Fruit fly (Drosophila melanogaster) whole organism, embryonic: ENCODE results near the gene Paf-AHalpha.

Experiments
- Antp ChIP-seq: fragments of 200-800 bp; sonication (Bioruptor generic); optimal IDR thresholded peaks from 3 replicates; lab custom pipeline; 2016; ENCODE audit warnings: missing biosample characterization, missing genetic modification characterization
- Bgb ChIP-seq: fragments of 200-800 bp; sonication (Bioruptor generic); IDR thresholded peaks from 2 replicates; pipeline ENCODE4 v1.3.6; 2022; ENCODE audit warnings: missing biosample characterization, missing genetic modification characterization; ENCODE audit not compliant: partially characterized antibody
- CG10147 ChIP-seq: fragments of 200-800 bp; sonication (Bioruptor generic); optimal IDR thresholded peaks from 2 replicates; lab custom pipeline; 2019; ENCODE audit warnings: missing biosample characterization, mild to moderate bottlenecking, missing genetic modification characterization, moderate library complexity
- CG12104 ChIP-seq: fragments of 200-800 bp; sonication (Bioruptor generic); optimal IDR thresholded peaks from 3 replicates; lab custom pipeline; 2016; ENCODE audit warnings: missing biosample characterization, missing genetic modification characterization
- CG13894 ChIP-seq: fragments of 200-800 bp; sonication (Bioruptor generic); optimal IDR thresholded peaks from 3 replicates; lab custom pipeline; 2018; ENCODE audit warnings: missing biosample characterization, mild to moderate bottlenecking, missing genetic modification characterization, moderate library complexity
- CG14050 ChIP-seq: fragments of 200-800 bp; sonication (Bioruptor generic); IDR thresholded peaks from 3 replicates; pipeline ENCODE4 v1.3.6; 2022; ENCODE audit warnings: missing biosample characterization, missing genetic modification characterization
- CG14965 ChIP-seq: fragments of 200-800 bp; sonication (Bioruptor generic); optimal IDR thresholded peaks from 2 replicates; lab custom pipeline; 2016; ENCODE audit warnings: missing biosample characterization, missing genetic modification characterization, borderline replicate concordance
- CG17568 ChIP-seq: fragments of 200-800 bp; sonication (Bioruptor generic); optimal IDR thresholded peaks from 2 replicates; lab custom pipeline; 2018; ENCODE audit warnings: missing biosample characterization, mild to moderate bottlenecking, missing genetic modification characterization, moderate library complexity
- CG17612 ChIP-seq: fragments of 200-800 bp; sonication (Bioruptor generic); IDR thresholded peaks from 2 replicates; pipeline ENCODE4 v1.3.6; 2022; ENCODE audit warnings: missing biosample characterization, missing genetic modification characterization
- CG18619 ChIP-seq: fragments of 200-800 bp; sonication (Bioruptor generic); optimal IDR thresholded peaks from 3 replicates; lab custom pipeline; 2017; ENCODE audit warnings: missing biosample characterization, mild to moderate bottlenecking, missing genetic modification characterization
- CG30403 ChIP-seq: fragments of 200-800 bp; sonication (Bioruptor generic); optimal IDR thresholded peaks from 3 replicates; lab custom pipeline; 2016; ENCODE audit warnings: missing biosample characterization, missing genetic modification characterization
- CG30431 ChIP-seq: fragments of 200-800 bp; sonication (Bioruptor generic); optimal IDR thresholded peaks from 2 replicates; lab custom pipeline; 2017; ENCODE audit warnings: missing biosample characterization, missing genetic modification characterization
- CG31388 ChIP-seq: fragments of 200-800 bp; sonication (Bioruptor generic); optimal IDR thresholded peaks from 2 replicates; lab custom pipeline; 2016; ENCODE audit warnings: missing biosample characterization, missing genetic modification characterization
- CG3163 ChIP-seq: fragments of 200-800 bp; sonication (Bioruptor generic); optimal IDR thresholded peaks from 3 replicates; lab custom pipeline; 2016; ENCODE audit warnings: missing biosample characterization, missing genetic modification characterization
- CG34422 ChIP-seq: fragments of 200-800 bp; sonication (Bioruptor generic); IDR thresholded peaks from 3 replicates; pipeline ENCODE4 v1.3.6; 2022; ENCODE audit warnings: missing biosample characterization, missing genetic modification characterization
- CG3847 ChIP-seq: fragments of 200-800 bp; sonication (Bioruptor generic); IDR thresholded peaks from 2 replicates; pipeline ENCODE4 v1.3.6; 2022; ENCODE audit warnings: missing biosample characterization, missing genetic modification characterization
- CG4424 ChIP-seq: fragments of 200-800 bp; sonication (Bioruptor generic); optimal IDR thresholded peaks from 3 replicates; lab custom pipeline; 2016; ENCODE audit warnings: missing biosample characterization, missing genetic modification characterization
- CG7928 ChIP-seq: fragments of 200-800 bp; sonication (Bioruptor generic); optimal IDR thresholded peaks from 2 replicates; lab custom pipeline; 2017; ENCODE audit warnings: missing biosample characterization, mild to moderate bottlenecking, missing genetic modification characterization
- CG8089 ChIP-seq: fragments of 200-800 bp; sonication (Bioruptor generic); optimal IDR thresholded peaks from 3 replicates; lab custom pipeline; 2016; ENCODE audit warnings: missing biosample characterization, missing genetic modification characterization
- CG9215 ChIP-seq: fragments of 200-800 bp; sonication (Bioruptor generic); IDR thresholded peaks from 2 replicates; pipeline ENCODE4 v1.3.6; 2022; ENCODE audit warnings: missing biosample characterization, missing genetic modification characterization
- CTCF ChIP-seq: fragments of 200-800 bp; sonication (Bioruptor generic); optimal IDR thresholded peaks from 2 replicates; lab custom pipeline; 2017; ENCODE audit warnings: missing biosample characterization, mild to moderate bottlenecking, missing genetic modification characterization, moderate library complexity
- D19A ChIP-seq: fragments of 200-800 bp; optimal IDR thresholded peaks from 3 replicates; lab custom pipeline; 2019; ENCODE audit warnings: missing biosample characterization, mild to moderate bottlenecking, missing genetic modification characterization, moderate library complexity
- Dad ChIP-seq: fragments of 200-800 bp; sonication (Bioruptor generic); optimal IDR thresholded peaks from 3 replicates; lab custom pipeline; 2016; ENCODE audit warnings: missing biosample characterization, missing genetic modification characterization
- HmgD ChIP-seq: fragments of 200-800 bp; sonication (Bioruptor generic); optimal IDR thresholded peaks from 3 replicates; lab custom pipeline; 2016; ENCODE audit warnings: missing biosample characterization, missing genetic modification characterization
- Hr3 ChIP-seq: fragments of 200-800 bp; sonication (Bioruptor generic); optimal IDR thresholded peaks from 3 replicates; lab custom pipeline; 2016; ENCODE audit warnings: missing biosample characterization, missing genetic modification characterization
- Hr39 ChIP-seq: fragments of >200 bp; optimal IDR thresholded peaks from 2 replicates; lab custom pipeline; 2017
- Pdp1 ChIP-seq, 2 experiments: fragments of 200-800 bp; sonication (Bioruptor generic); optimal IDR thresholded peaks; 3 replicates each; lab custom pipeline; 2016; ENCODE audit warnings: missing biosample characterization in 2 of 2, missing genetic modification characterization in 2 of 2, mild to moderate bottlenecking in 1 of 2, moderate library complexity in 1 of 2
- Rfx ChIP-seq: fragments of 200-800 bp; sonication (Bioruptor generic); IDR thresholded peaks from 2 replicates; pipeline ENCODE4 v1.3.6; 2022; ENCODE audit warnings: missing biosample characterization, missing genetic modification characterization
- Spps ChIP-seq: fragments of 200-800 bp; sonication (Bioruptor generic); optimal IDR thresholded peaks from 2 replicates; lab custom pipeline; 2018; ENCODE audit warnings: missing biosample characterization, mild to moderate bottlenecking, missing genetic modification characterization
- Sry-δ ChIP-seq: fragments of 200-800 bp; sonication (Bioruptor generic); optimal IDR thresholded peaks from 2 replicates; lab custom pipeline; 2016; ENCODE audit warnings: missing biosample characterization, missing genetic modification characterization
- bab2 ChIP-seq: fragments of 200-800 bp; sonication (Bioruptor generic); optimal IDR thresholded peaks from 2 replicates; lab custom pipeline; 2016; ENCODE audit warnings: missing biosample characterization, missing genetic modification characterization
- chinmo ChIP-seq: fragments of 200-800 bp; sonication (Bioruptor generic); IDR thresholded peaks from 4 replicates; pipeline ENCODE4 v1.3.6; 2022; ENCODE audit warnings: missing biosample characterization, missing genetic modification characterization; ENCODE audit not compliant: partially characterized antibody
- chm ChIP-seq: fragments of 200-800 bp; sonication (Bioruptor generic); IDR thresholded peaks from 2 replicates; pipeline ENCODE4 v1.3.6; 2022; ENCODE audit warnings: missing biosample characterization, missing genetic modification characterization
- cwo ChIP-seq: fragments of 200-800 bp; sonication (Bioruptor generic); optimal IDR thresholded peaks from 3 replicates; lab custom pipeline; 2017; ENCODE audit warnings: missing biosample characterization, missing genetic modification characterization, mild to moderate bottlenecking, moderate library complexity, missing genetic modification reagents
- dmrt11E ChIP-seq: fragments of 200-800 bp; sonication (Bioruptor generic); optimal IDR thresholded peaks from 3 replicates; lab custom pipeline; 2018; ENCODE audit warnings: missing biosample characterization, mild to moderate bottlenecking, missing genetic modification characterization, moderate library complexity
- ems ChIP-seq: fragments of 200-800 bp; sonication (Bioruptor generic); optimal IDR thresholded peaks from 3 replicates; lab custom pipeline; 2016; ENCODE audit warnings: missing biosample characterization, missing genetic modification characterization
- ind ChIP-seq: fragments of 200-800 bp; sonication (Bioruptor generic); optimal IDR thresholded peaks from 3 replicates; lab custom pipeline; 2016; ENCODE audit warnings: missing biosample characterization, missing genetic modification characterization
- insv ChIP-seq, 2 experiments: fragments of 200-800 bp; sonication (Bioruptor generic); optimal IDR thresholded peaks; 3 replicates each; lab custom pipeline; 2016 to 2018; ENCODE audit warnings: missing biosample characterization in 2 of 2, missing genetic modification characterization in 2 of 2
- klu ChIP-seq: fragments of 200-800 bp; sonication (Bioruptor generic); IDR thresholded peaks from 2 replicates; pipeline ENCODE4 v1.3.6; 2022; ENCODE audit warnings: missing biosample characterization, missing genetic modification characterization
- knrl ChIP-seq: fragments of 200-800 bp; sonication (Bioruptor generic); IDR thresholded peaks from 3 replicates; pipeline ENCODE4 v1.3.6; 2022; ENCODE audit warnings: missing biosample characterization, missing genetic modification characterization; ENCODE audit not compliant: partially characterized antibody
- mirr ChIP-seq: fragments of 200-800 bp; sonication (Bioruptor generic); optimal IDR thresholded peaks from 3 replicates; lab custom pipeline; 2018; ENCODE audit warnings: missing biosample characterization, mild to moderate bottlenecking, missing genetic modification characterization
- nerfin-2 ChIP-seq: fragments of 200-800 bp; sonication (Bioruptor generic); IDR thresholded peaks from 2 replicates; pipeline ENCODE4 v1.3.6; 2022; ENCODE audit warnings: missing biosample characterization, missing genetic modification characterization; ENCODE audit not compliant: partially characterized antibody
- p53 ChIP-seq: fragments of 200-800 bp; sonication (Bioruptor generic); optimal IDR thresholded peaks from 2 replicates; lab custom pipeline; 2016; ENCODE audit warnings: missing biosample characterization, missing genetic modification characterization
- pho ChIP-seq: fragments of 200-800 bp; sonication (Bioruptor generic); optimal IDR thresholded peaks from 2 replicates; lab custom pipeline; 2016; ENCODE audit warnings: missing biosample characterization, missing genetic modification characterization
- phol ChIP-seq: fragments of 200-800 bp; sonication (Bioruptor generic); optimal IDR thresholded peaks from 3 replicates; lab custom pipeline; 2018; ENCODE audit warnings: missing biosample characterization, mild to moderate bottlenecking, missing genetic modification characterization, moderate library complexity
- sug ChIP-seq: fragments of 200-800 bp; optimal IDR thresholded peaks from 2 replicates; lab custom pipeline; 2019; ENCODE audit warnings: missing biosample characterization, mild to moderate bottlenecking, missing genetic modification characterization, moderate library complexity
- tio ChIP-seq: fragments of 200-800 bp; sonication (Bioruptor generic); optimal IDR thresholded peaks from 2 replicates; lab custom pipeline; 2017; ENCODE audit warnings: missing biosample characterization, missing genetic modification characterization, inconsistent platforms
- wdn ChIP-seq: fragments of 200-800 bp; sonication (Bioruptor generic); IDR thresholded peaks from 2 replicates; pipeline ENCODE4 v1.3.6; 2022; ENCODE audit warnings: missing biosample characterization, missing genetic modification characterization
- wek ChIP-seq: fragments of 200-800 bp; sonication (Bioruptor generic); optimal IDR thresholded peaks from 3 replicates; lab custom pipeline; 2018; ENCODE audit warnings: missing biosample characterization, mild to moderate bottlenecking, missing genetic modification characterization, moderate library complexity
- zf30C ChIP-seq: fragments of 200-800 bp; sonication (Bioruptor generic); optimal IDR thresholded peaks from 3 replicates; lab custom pipeline; 2018; ENCODE audit warnings: missing biosample characterization, mild to moderate bottlenecking, missing genetic modification characterization
- zfh2 ChIP-seq: fragments of 200-800 bp; sonication (Bioruptor generic); optimal IDR thresholded peaks from 2 replicates; lab custom pipeline; 2016; ENCODE audit warnings: missing biosample characterization, missing genetic modification characterization

Paf-AHalpha gene

dm6 chrX:15738890-15739550 lies 46.4 kb downstream of the Paf-AHalpha start, which contains the start of the genes CG11679 and CG8206 (continued):
- TF ChIP-seq CG3163 (no peak), zfh2 (peak; percentile 47), CG18619 (GFP tag; lab: Kevin White, UChicago) (peak; percentile 9), Bgb (GFP tag; lab: Robert Waterston, UW) (peak; percentile 34; the same call in 1 of the 2 replicates), chm (GFP tag; lab: Robert Waterston, UW) (no peak), klu (GFP tag; lab: Robert Waterston, UW) (peak; percentile 19; the same call in 1 of the 2 replicates), CG14965 (no peak), pho (peak; percentile 18), Dad (GFP tag; lab: Kevin White, UChicago) (peak; percentile 27), CG9215 (peak; percentile 56), dmrt11E (peak; percentile 32), CG30431 (GFP tag; lab: Kevin White, UChicago) (no peak), Hr39 (lab: Kevin White, UChicago) (no peak), wek (GFP tag; lab: Kevin White, UChicago) (no peak), knrl (GFP tag; lab: Robert Waterston, UW) (peak; percentile 32; the same call in 1 of the 3 replicates), CTCF (GFP tag; lab: Kevin White, UChicago) (no peak), p53 (GFP tag; lab: Kevin White, UChicago) (no peak), D19A (tag; lab: Kevin White, UChicago) (no peak), HmgD (GFP tag; lab: Kevin White, UChicago) (peak; percentile 46), cwo (GFP tag; lab: Kevin White, UChicago) (peak; percentile 25), wdn (GFP tag; lab: Robert Waterston, UW) (no peak), Hr3 (GFP tag; lab: Kevin White, UChicago) (peak; percentile 14), CG10147 (GFP tag; lab: Kevin White, UChicago) (peak; percentile 13), chinmo (GFP tag; lab: Robert Waterston, UW) (0 out of 4 replicates have a peak, but pooled peaks have one; percentile 44), CG12104 (no peak), CG7928 (GFP tag; lab: Kevin White, UChicago) (no peak), CG31388 (GFP tag; lab: Kevin White, UChicago) (no peak), CG8089 (no peak), CG30403 (GFP tag; lab: Kevin White, UChicago) (peak; percentile 53), phol (tag; lab: Kevin White, UChicago) (peak; percentile 55), zf30C (GFP tag; lab: Kevin White, UChicago) (no peak), CG17568 (GFP tag; lab: Kevin White, UChicago) (no peak), CG14050 (GFP tag; lab: Robert Waterston, UW) (no peak), Sry-δ (GFP tag; lab: Kevin White, UChicago) (peak; percentile 75), CG4424 (GFP tag; lab: Kevin White, UChicago) (no peak), sug (tag; lab: Kevin White, UChicago) (peak; percentile 71), CG3847 (GFP tag; lab: Robert Waterston, UW) (0 out of 2 replicates have a peak, but pooled peaks have one; percentile 24), mirr (GFP tag; lab: Kevin White, UChicago) (no peak), CG34422 (GFP tag; lab: Robert Waterston, UW) (peak; percentile 55; the same call in 1 of the 3 replicates), ems (GFP tag; lab: Kevin White, UChicago) (no peak), Pdp1 (GFP tag; optimal IDR thresholded peaks at IDR 0.05; lab: Kevin White, UChicago) (peak; percentile 38 to 62), ind (peak; percentile 30), Antp (peak; percentile 59), insv (GFP tag; optimal IDR thresholded peaks at IDR 0.05; lab: Kevin White, UChicago) (peak in 1 of 2 experiments; percentile 33), tio (GFP tag; lab: Kevin White, UChicago) (no peak), CG13894 (tag; lab: Kevin White, UChicago) (peak; percentile 6), nerfin-2 (GFP tag; lab: Robert Waterston, UW) (no peak), bab2 (GFP tag; lab: Kevin White, UChicago) (peak; percentile 21), Spps (tag; lab: Kevin White, UChicago) (no peak), Rfx (peak; percentile 72), CG17612 (GFP tag; lab: Robert Waterston, UW) (no peak)
